Fruit fly (Drosophila melanogaster) whole organism, embryonic: Measurements from ENCODE around the gene sicily.

Experiments
- Asciz ChIP-seq: fragments of 200-800 bp; sonication (Bioruptor generic); optimal IDR thresholded peaks from 2 replicates; lab custom pipeline; 2017; ENCODE audit warnings: missing biosample characterization, mild to moderate bottlenecking, missing genetic modification characterization, missing genetic modification reagents
- CG10267 ChIP-seq: fragments of 200-800 bp; sonication (Bioruptor generic); optimal IDR thresholded peaks from 2 replicates; lab custom pipeline; 2018; ENCODE audit warnings: missing biosample characterization, mild to moderate bottlenecking, missing genetic modification characterization, moderate library complexity
- CG10565 ChIP-seq: fragments of 200-800 bp; sonication (Bioruptor generic); optimal IDR thresholded peaks from 3 replicates; lab custom pipeline; 2016; ENCODE audit warnings: missing biosample characterization, mild to moderate bottlenecking, missing genetic modification characterization
- CG11723 ChIP-seq: fragments of 200-800 bp; sonication (Bioruptor generic); optimal IDR thresholded peaks from 2 replicates; lab custom pipeline; 2017; ENCODE audit warnings: missing biosample characterization, mild to moderate bottlenecking, missing genetic modification characterization
- CG12391 ChIP-seq: fragments of 200-800 bp; sonication (Bioruptor generic); optimal IDR thresholded peaks from 3 replicates; lab custom pipeline; 2018; ENCODE audit warnings: missing biosample characterization, mild to moderate bottlenecking, missing genetic modification characterization, moderate library complexity
- CG12659 ChIP-seq: fragments of 200-800 bp; sonication (Bioruptor generic); optimal IDR thresholded peaks from 3 replicates; lab custom pipeline; 2017; ENCODE audit warnings: mild to moderate bottlenecking, missing biosample characterization, missing genetic modification reagents, missing genetic modification characterization
- CG13296 ChIP-seq: fragments of 200-800 bp; sonication (Bioruptor generic); optimal IDR thresholded peaks from 3 replicates; lab custom pipeline; 2018; ENCODE audit warnings: missing biosample characterization, mild to moderate bottlenecking, missing genetic modification characterization
- CG13894 ChIP-seq: fragments of 200-800 bp; sonication (Bioruptor generic); optimal IDR thresholded peaks from 3 replicates; lab custom pipeline; 2018; ENCODE audit warnings: missing biosample characterization, mild to moderate bottlenecking, missing genetic modification characterization, moderate library complexity
- CG14014 ChIP-seq: fragments of 200-800 bp; sonication (Bioruptor generic); IDR thresholded peaks from 2 replicates; pipeline ENCODE4 v1.3.6; 2022; ENCODE audit warnings: missing biosample characterization, missing genetic modification characterization
- CG14710 ChIP-seq: fragments of 200-800 bp; sonication (Bioruptor generic); optimal IDR thresholded peaks from 3 replicates; lab custom pipeline; 2019; ENCODE audit warnings: missing biosample characterization, mild to moderate bottlenecking, missing genetic modification characterization, moderate library complexity
- CG1529 ChIP-seq: fragments of 200-800 bp; sonication (Bioruptor generic); optimal IDR thresholded peaks from 3 replicates; lab custom pipeline; 2018; ENCODE audit warnings: missing biosample characterization, missing genetic modification characterization
- CG1603 ChIP-seq: fragments of 200-800 bp; sonication (Bioruptor generic); optimal IDR thresholded peaks from 2 replicates; lab custom pipeline; 2019; ENCODE audit warnings: missing biosample characterization, mild to moderate bottlenecking, missing genetic modification characterization, moderate library complexity
- CG17186 ChIP-seq: fragments of 200-800 bp; sonication (Bioruptor generic); optimal IDR thresholded peaks from 3 replicates; lab custom pipeline; 2017; ENCODE audit warnings: missing biosample characterization, missing genetic modification reagents, missing genetic modification characterization
- CG2129 ChIP-seq: fragments of 200-800 bp; sonication (Bioruptor generic); IDR thresholded peaks from 2 replicates; pipeline ENCODE4 v1.3.6; 2022; ENCODE audit warnings: missing biosample characterization, missing genetic modification characterization; ENCODE audit not compliant: partially characterized antibody
- CG2712 ChIP-seq: fragments of 200-800 bp; optimal IDR thresholded peaks from 3 replicates; lab custom pipeline; 2019; ENCODE audit warnings: missing biosample characterization, mild to moderate bottlenecking, missing genetic modification characterization, moderate library complexity
- CG42726 ChIP-seq: fragments of 200-800 bp; sonication (Bioruptor generic); IDR thresholded peaks from 2 replicates; pipeline ENCODE4 v1.3.6; 2022; ENCODE audit warnings: missing biosample characterization, missing genetic modification characterization; ENCODE audit not compliant: partially characterized antibody
- CG4404 ChIP-seq: fragments of 200-800 bp; sonication (Bioruptor generic); IDR thresholded peaks from 2 replicates; pipeline ENCODE4 v1.3.6; 2022; ENCODE audit warnings: missing biosample characterization, missing genetic modification characterization
- CG4854 ChIP-seq: fragments of 200-800 bp; sonication (Bioruptor generic); optimal IDR thresholded peaks from 2 replicates; lab custom pipeline; 2016; ENCODE audit warnings: missing biosample characterization, missing genetic modification characterization, inconsistent platforms
- CG6813 ChIP-seq: fragments of 200-800 bp; sonication (Bioruptor generic); optimal IDR thresholded peaks from 2 replicates; lab custom pipeline; 2017; ENCODE audit warnings: missing biosample characterization, missing genetic modification characterization, mild to moderate bottlenecking, moderate library complexity, missing genetic modification reagents
- CG8290 ChIP-seq, 3 experiments: fragments of 200-800 bp; sonication (Bioruptor generic); optimal IDR thresholded peaks; 2 replicates each; lab custom pipeline; 2016 to 2019; ENCODE audit warnings: missing biosample characterization in 3 of 3, missing genetic modification characterization in 3 of 3, mild to moderate bottlenecking in 2 of 3, moderate library complexity in 1 of 3
- CTCF ChIP-seq: fragments of 200-800 bp; sonication (Bioruptor generic); optimal IDR thresholded peaks from 2 replicates; lab custom pipeline; 2017; ENCODE audit warnings: missing biosample characterization, mild to moderate bottlenecking, missing genetic modification characterization, moderate library complexity
- Dip2 ChIP-seq: fragments of 200-800 bp; sonication (Bioruptor generic); IDR thresholded peaks from 2 replicates; pipeline ENCODE4 v1.3.6; 2022; ENCODE audit warnings: missing biosample characterization, missing genetic modification characterization
- Doc3 ChIP-seq: fragments of 200-800 bp; sonication (Bioruptor generic); IDR thresholded peaks from 3 replicates; pipeline ENCODE4 v1.3.6; 2022; ENCODE audit warnings: missing biosample characterization, missing genetic modification characterization; ENCODE audit not compliant: partially characterized antibody
- Dref ChIP-seq: fragments of 200-800 bp; sonication (Bioruptor generic); IDR thresholded peaks from 2 replicates; pipeline ENCODE4 v1.3.6; 2022; ENCODE audit warnings: missing biosample characterization, missing genetic modification characterization
- E2f2 ChIP-seq: fragments of 200-800 bp; sonication (Bioruptor generic); IDR thresholded peaks from 2 replicates; pipeline ENCODE4 v1.3.6; 2022; ENCODE audit warnings: missing biosample characterization, missing genetic modification characterization
- Fer1 ChIP-seq: fragments of 200-800 bp; sonication (Bioruptor generic); optimal IDR thresholded peaks from 2 replicates; lab custom pipeline; 2017; ENCODE audit warnings: missing biosample characterization, mild to moderate bottlenecking, missing genetic modification characterization
- HLH4C ChIP-seq: fragments of 200-800 bp; sonication (Bioruptor generic); IDR thresholded peaks from 3 replicates; pipeline ENCODE4 v1.3.6; 2022; ENCODE audit warnings: missing biosample characterization, missing genetic modification characterization; ENCODE audit not compliant: partially characterized antibody
- Ptx1 ChIP-seq: fragments of 200-800 bp; sonication (Bioruptor generic); IDR thresholded peaks from 2 replicates; pipeline ENCODE4 v1.3.6; 2022; ENCODE audit warnings: missing biosample characterization, missing genetic modification characterization
- Rfx ChIP-seq: fragments of 200-800 bp; sonication (Bioruptor generic); IDR thresholded peaks from 2 replicates; pipeline ENCODE4 v1.3.6; 2022; ENCODE audit warnings: missing biosample characterization, missing genetic modification characterization
- Usf ChIP-seq: fragments of 200-800 bp; sonication (Bioruptor generic); optimal IDR thresholded peaks from 2 replicates; lab custom pipeline; 2017; ENCODE audit warnings: missing genotype, missing biosample characterization, missing genetic modification characterization
- bbx ChIP-seq: fragments of 200-800 bp; sonication (Bioruptor generic); IDR thresholded peaks from 2 replicates; pipeline ENCODE4 v1.3.6; 2022; ENCODE audit warnings: missing biosample characterization, missing genetic modification characterization; ENCODE audit not compliant: partially characterized antibody
- cg ChIP-seq: fragments of 200-800 bp; sonication (Bioruptor generic); optimal IDR thresholded peaks from 3 replicates; lab custom pipeline; 2019; ENCODE audit warnings: missing biosample characterization, mild to moderate bottlenecking, missing genetic modification characterization, moderate library complexity
- crp ChIP-seq, 2 experiments: fragments of 200-800 bp; sonication (Bioruptor generic); optimal IDR thresholded peaks; 2 replicates in 1 of 2; 3 replicates in 1 of 2; lab custom pipeline; 2017; ENCODE audit warnings: missing biosample characterization in 2 of 2, missing genetic modification characterization in 2 of 2, mild to moderate bottlenecking in 1 of 2, moderate library complexity in 1 of 2
- dpn ChIP-seq, 2 experiments: fragments of 200-800 bp; sonication (Bioruptor generic); optimal IDR thresholded peaks; 3 replicates each; lab custom pipeline; 2016; ENCODE audit warnings: missing biosample characterization in 2 of 2, missing genetic modification characterization in 2 of 2
- esg ChIP-seq: fragments of 200-800 bp; sonication (Bioruptor generic); conservative IDR thresholded peaks from 2 replicates; pipeline ENCODE4 v1.3.6; 2022; ENCODE audit warnings: missing biosample characterization, missing genetic modification characterization
- eve ChIP-seq, 2 experiments: fragments of >200 bp; optimal IDR thresholded peaks; 2 replicates each; lab custom pipeline; 2017; ENCODE audit warnings: missing biosample characterization in 2 of 2, missing genetic modification characterization in 2 of 2
- gcm ChIP-seq: fragments of 200-800 bp; sonication (Bioruptor generic); optimal IDR thresholded peaks from 2 replicates; lab custom pipeline; 2019; ENCODE audit warnings: missing biosample characterization, mild to moderate bottlenecking, missing genetic modification characterization, moderate library complexity
- gfzf ChIP-seq: fragments of 200-800 bp; sonication (Bioruptor generic); optimal IDR thresholded peaks from 2 replicates; lab custom pipeline; 2016; ENCODE audit warnings: missing biosample characterization, mild to moderate bottlenecking, missing genetic modification characterization, moderate library complexity
- hbn ChIP-seq: fragments of 200-800 bp; sonication (Bioruptor generic); IDR thresholded peaks from 2 replicates; pipeline ENCODE4 v1.3.6; 2022; ENCODE audit warnings: missing biosample characterization, missing genetic modification characterization; ENCODE audit not compliant: partially characterized antibody
- knrl ChIP-seq: fragments of 200-800 bp; sonication (Bioruptor generic); IDR thresholded peaks from 3 replicates; pipeline ENCODE4 v1.3.6; 2022; ENCODE audit warnings: missing biosample characterization, missing genetic modification characterization; ENCODE audit not compliant: partially characterized antibody
- lbe ChIP-seq: fragments of 200-800 bp; sonication (Bioruptor generic); optimal IDR thresholded peaks from 2 replicates; lab custom pipeline; 2016; ENCODE audit warnings: missing biosample characterization, mild to moderate bottlenecking, missing genetic modification characterization
- nerfin-2 ChIP-seq: fragments of 200-800 bp; sonication (Bioruptor generic); IDR thresholded peaks from 2 replicates; pipeline ENCODE4 v1.3.6; 2022; ENCODE audit warnings: missing biosample characterization, missing genetic modification characterization; ENCODE audit not compliant: partially characterized antibody
- pita ChIP-seq: fragments of 200-800 bp; sonication (Bioruptor generic); optimal IDR thresholded peaks from 2 replicates; lab custom pipeline; 2017; ENCODE audit warnings: missing biosample characterization, mild to moderate bottlenecking, missing genetic modification characterization
- slbo ChIP-seq: fragments of 200-800 bp; sonication (Bioruptor generic); IDR thresholded peaks from 2 replicates; pipeline ENCODE4 v1.3.6; 2022; ENCODE audit warnings: missing biosample characterization, missing genetic modification characterization
- tll ChIP-seq, 2 experiments: fragments of 200-800 bp in 1 of 2; fragments of >200 bp in 1 of 2; sonication (Bioruptor generic) in 1 of 2; optimal IDR thresholded peaks; 2 replicates each; lab custom pipeline; 2017 to 2019; ENCODE audit warnings: missing biosample characterization in 2 of 2, missing genetic modification characterization in 2 of 2, mild to moderate bottlenecking in 1 of 2, moderate library complexity in 1 of 2
- trh ChIP-seq: fragments of 200-800 bp; sonication (Bioruptor generic); optimal IDR thresholded peaks from 2 replicates; lab custom pipeline; 2016; ENCODE audit warnings: missing biosample characterization, missing genetic modification characterization
- ttk ChIP-seq: fragments of 200-800 bp; sonication (Bioruptor generic); IDR thresholded peaks from 2 replicates; pipeline ENCODE4 v2.1.2; 2022; ENCODE audit warnings: missing biosample characterization, missing genetic modification characterization
- wor ChIP-seq: fragments of 200-800 bp; sonication (Bioruptor generic); IDR thresholded peaks from 2 replicates; pipeline ENCODE4 v1.3.6; 2022; ENCODE audit warnings: missing biosample characterization, missing genetic modification characterization
- zen ChIP-seq: fragments of 200-800 bp; sonication (Bioruptor generic); optimal IDR thresholded peaks from 3 replicates; lab custom pipeline; 2018; ENCODE audit warnings: missing biosample characterization, mild to moderate bottlenecking, missing genetic modification characterization, moderate library complexity

The sicily gene

dm6 chrX:11888142-11888541 is 3.4 kb upstream of the sicily start, which contains the start of gene CG1840 (continued):
- TF ChIP-seq CG12659 (GFP tag; lab: Kevin White, UChicago) = peak; percentile 14
- TF ChIP-seq Dref (GFP tag; lab: Robert Waterston, UW) = peak; percentile 48
- TF ChIP-seq Usf (GFP tag; lab: Kevin White, UChicago) = no peak
- peak; percentile 15 for TF ChIP-seq CG12391
- no peak for TF ChIP-seq CG4404
- peak; percentile 13 for TF ChIP-seq CG2712 (tag; lab: Kevin White, UChicago)
- no peak for TF ChIP-seq wor (GFP tag; lab: Robert Waterston, UW)
- no peak for TF ChIP-seq gcm (GFP tag; lab: Kevin White, UChicago)
- TF ChIP-seq CG14014 (GFP tag; lab: Robert Waterston, UW) = 0 out of 2 replicates have a peak, but pooled peaks have one; percentile 13
- no peak for TF ChIP-seq CG1529 (GFP tag; lab: Kevin White, UChicago)
- peak; percentile 50; the same call in 1 of the 2 replicates for TF ChIP-seq Rfx (GFP tag; lab: Robert Waterston, UW)
- TF ChIP-seq CG2129 (GFP tag; lab: Robert Waterston, UW) = peak; percentile 54
- TF ChIP-seq trh (GFP tag; lab: Kevin White, UChicago) = no peak
- peak; percentile 28 for TF ChIP-seq CG13894 (tag; lab: Kevin White, UChicago)
- TF ChIP-seq bbx (GFP tag; lab: Robert Waterston, UW) = peak; percentile 74
- peak; percentile 69; the same call in 2 of the 3 replicates for TF ChIP-seq knrl (GFP tag; lab: Robert Waterston, UW)
- TF ChIP-seq Asciz (GFP tag; lab: Kevin White, UChicago) = no peak
- no peak for TF ChIP-seq Ptx1 (GFP tag; lab: Robert Waterston, UW)
- peak; percentile 26 for TF ChIP-seq CG14710
- no peak for TF ChIP-seq zen (tag; lab: Kevin White, UChicago)
- peak; percentile 6 for TF ChIP-seq gfzf
- 0 out of 2 replicates have a peak, but pooled peaks have one; percentile 40 for TF ChIP-seq CG42726 (GFP tag; lab: Robert Waterston, UW)
- no peak for TF ChIP-seq CG17186 (GFP tag; lab: Kevin White, UChicago)
- no peak for TF ChIP-seq CG8290 (GFP tag; optimal IDR thresholded peaks at IDR 0.05; lab: Kevin White, UChicago)
- TF ChIP-seq CG8290 (tag; optimal IDR thresholded peaks at IDR 0.05; lab: Kevin White, UChicago) = peak in 1 of 2 experiments; percentile 23
- TF ChIP-seq pita = no peak
- peak; percentile 57 for TF ChIP-seq slbo (GFP tag; lab: Robert Waterston, UW)
- no peak for TF ChIP-seq CTCF (GFP tag; lab: Kevin White, UChicago)
- TF ChIP-seq CG10565 (GFP tag; lab: Kevin White, UChicago) = no peak
- TF ChIP-seq nerfin-2 (GFP tag; lab: Robert Waterston, UW) = peak; percentile 33; the same call in 1 of the 2 replicates
- peak; percentile 51; the same call in 2 of the 3 replicates for TF ChIP-seq HLH4C (GFP tag; lab: Robert Waterston, UW)
- TF ChIP-seq CG11723 (GFP tag; lab: Kevin White, UChicago) = no peak
- 0 out of 2 replicates have a peak, but pooled peaks have one; percentile 20 for TF ChIP-seq E2f2 (GFP tag; lab: Robert Waterston, UW)
- no peak for TF ChIP-seq tll (GFP tag; optimal IDR thresholded peaks at IDR 0.05; lab: Kevin White, UChicago)
- TF ChIP-seq esg (GFP tag; lab: Robert Waterston, UW) = no peak
- peak; percentile 77 for TF ChIP-seq hbn (GFP tag; lab: Robert Waterston, UW)
- TF ChIP-seq Dip2 (GFP tag; lab: Robert Waterston, UW) = no peak
- peak; percentile 44 for TF ChIP-seq CG10267 (tag; lab: Kevin White, UChicago)
- peak in 1 of 2 experiments; percentile 9 for TF ChIP-seq dpn (GFP tag; optimal IDR thresholded peaks at IDR 0.05; lab: Kevin White, UChicago)
- TF ChIP-seq CG13296 (GFP tag; lab: Kevin White, UChicago) = no peak
- peak; percentile 4 for TF ChIP-seq lbe (GFP tag; lab: Kevin White, UChicago)
- peak; percentile 77 for TF ChIP-seq Doc3 (GFP tag; lab: Robert Waterston, UW)
- TF ChIP-seq CG6813 (GFP tag; lab: Kevin White, UChicago) = no peak
- TF ChIP-seq eve (GFP tag; optimal IDR thresholded peaks at IDR 0.05; lab: Kevin White, UChicago) = no peak
- TF ChIP-seq cg (GFP tag; lab: Kevin White, UChicago) = no peak
- no peak for TF ChIP-seq CG4854 (GFP tag; lab: Kevin White, UChicago)
- peak; percentile 28 for TF ChIP-seq CG1603 (tag; lab: Kevin White, UChicago)
- TF ChIP-seq crp (GFP tag; optimal IDR thresholded peaks at IDR 0.05; lab: Kevin White, UChicago) = peak in 1 of 2 experiments; percentile 79
- TF ChIP-seq ttk (GFP tag; lab: Robert Waterston, UW) = no peak
- TF ChIP-seq Fer1 (GFP tag; lab: Kevin White, UChicago) = no peak
